Worm (Caenorhabditis elegans): ENCODE data around the gene clec-141.

Gene clec-141

DNA sequence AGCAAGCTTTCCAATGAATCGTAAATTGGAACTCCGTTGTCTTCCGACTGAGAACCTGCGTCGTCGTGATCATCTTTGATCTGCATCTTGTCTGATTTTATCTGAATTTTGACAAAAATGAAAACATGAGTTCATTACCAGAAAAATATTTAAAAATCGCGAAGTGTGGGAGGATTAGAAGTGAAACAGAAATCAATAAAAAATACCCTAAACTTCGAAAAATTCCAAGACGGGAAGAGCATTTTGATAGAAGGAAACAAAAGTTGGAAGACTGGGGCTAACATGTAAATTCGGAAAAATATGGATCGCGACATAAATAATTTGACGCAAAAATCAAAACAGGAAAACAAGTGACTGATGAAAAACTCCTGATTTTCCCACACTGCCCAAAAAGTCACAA lies 18.2 kb upstream of the clec-141 start, which contains the start of gene F07F6.8:
TSS of gene F07F6.8 (minus strand) at position 101 of the 400 bp plus-strand sequence.
- TF ChIP-seq ceh-48 (tag; optimal IDR thresholded peaks at IDR 0.05): no peak
- TF ChIP-seq sdc-2 (tag; optimal IDR thresholded peaks at IDR 0.05): no peak
- no peak for TF ChIP-seq fkh-6 (tag; optimal IDR thresholded peaks at IDR 0.05)
- TF ChIP-seq ceh-18 (tag; optimal IDR thresholded peaks at IDR 0.05): no peak
- no peak for TF ChIP-seq C08G9.2 (tag; optimal IDR thresholded peaks at IDR 0.05)
- TF ChIP-seq zip-5 (tag; optimal IDR thresholded peaks at IDR 0.05): no peak
- no peak for TF ChIP-seq ttx-3 (tag; optimal IDR thresholded peaks at IDR 0.05)
- no peak for TF ChIP-seq sox-4 (tag; optimal IDR thresholded peaks at IDR 0.05)
- TF ChIP-seq ceh-2 (tag; optimal IDR thresholded peaks at IDR 0.05): no peak
- TF ChIP-seq ceh-31 (tag; optimal IDR thresholded peaks at IDR 0.05): no peak
- TF ChIP-seq fkh-10 (GFP tag; optimal IDR thresholded peaks at IDR 0.05): no peak
- TF ChIP-seq hlh-15 (tag; optimal IDR thresholded peaks at IDR 0.05): no peak

DNA sequence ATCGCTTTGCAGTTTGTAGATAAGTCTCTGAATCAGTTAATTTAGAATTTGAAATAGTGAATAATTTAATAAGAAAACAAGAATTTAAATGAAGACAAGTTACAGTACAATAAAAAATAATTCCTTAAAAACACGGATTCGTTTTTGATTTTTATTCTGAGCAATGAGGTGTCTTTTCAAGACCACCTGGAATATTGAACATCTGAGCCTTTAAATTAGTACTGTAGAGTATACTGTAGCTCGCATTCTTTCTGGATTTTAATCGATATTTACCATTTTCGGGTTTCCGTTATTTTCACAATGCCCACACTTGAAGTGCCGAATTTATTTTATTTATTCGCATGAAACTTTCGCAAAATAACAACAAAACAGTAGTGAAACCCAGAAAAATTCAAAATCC lies 16.4 kb upstream of the clec-141 start, which contains the start of gene F07F6.7:
TSS of gene F07F6.7 (minus strand) at position 27 of the 400 bp plus-strand sequence.
- no peak for TF ChIP-seq hlh-15 (tag; optimal IDR thresholded peaks at IDR 0.05)

DNA sequence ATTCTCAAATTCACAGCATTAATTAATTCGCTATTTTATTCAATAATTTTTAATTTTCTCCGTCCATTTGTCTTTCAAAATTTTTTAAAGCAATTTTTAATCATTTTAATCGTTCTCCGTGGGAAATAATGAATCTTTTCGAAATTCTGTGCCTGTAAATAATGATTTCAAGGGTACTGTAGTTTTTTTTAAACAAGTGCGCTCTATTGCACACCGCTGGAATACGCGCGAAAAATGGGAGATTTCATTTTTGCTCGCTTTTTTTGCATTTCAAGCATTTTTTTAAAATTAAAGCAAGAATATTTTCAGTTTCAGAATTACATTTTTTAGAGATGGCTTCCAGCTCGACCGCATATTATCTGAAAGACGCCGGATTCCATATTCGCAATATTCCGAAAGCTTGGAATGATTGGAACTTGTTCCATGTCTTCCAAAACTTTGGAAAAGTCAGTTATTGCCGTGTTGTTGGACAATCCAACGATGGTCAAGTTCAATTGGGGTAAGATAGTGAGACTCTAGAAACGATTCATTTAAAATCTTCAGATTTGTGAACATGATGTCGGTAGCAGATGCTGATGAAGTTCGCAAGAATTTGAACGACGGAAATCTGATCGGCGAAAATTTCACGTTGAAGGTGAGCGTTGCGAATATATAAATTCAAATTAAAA lies 13.6 kb upstream of the clec-141 start, which contains the start of gene tofu-6:
TSS of gene tofu-6 (plus strand) at position 302 of the 668 bp plus-strand sequence.
- no peak for TF ChIP-seq ahr-1 (tag; optimal IDR thresholded peaks at IDR 0.05)

DNA sequence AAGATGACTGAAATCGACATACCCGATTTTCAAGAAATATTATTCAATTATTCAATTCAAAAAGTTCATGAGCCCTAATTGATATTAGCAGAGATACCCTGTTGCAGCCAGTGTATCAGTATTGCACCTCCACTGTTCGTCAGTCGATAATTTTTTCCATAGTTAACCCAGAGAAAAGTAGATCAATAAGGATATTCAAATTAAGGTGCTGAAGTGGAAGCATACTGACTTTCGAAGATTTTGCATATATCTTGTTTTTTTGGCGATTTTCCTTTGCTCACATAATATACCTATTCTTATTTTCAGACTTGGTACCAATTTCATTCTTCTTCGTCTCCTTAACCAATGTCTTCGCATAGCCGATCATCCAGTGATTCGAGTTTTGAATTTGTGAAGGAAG lies 11.5 kb upstream of the clec-141 start, which contains the start of gene EEED8.15:
TSS of gene EEED8.15 (plus strand) at position 301 of the 400 bp plus-strand sequence.
- TF ChIP-seq ceh-22 (tag; optimal IDR thresholded peaks at IDR 0.05) (no peak), fkh-10 (GFP tag; optimal IDR thresholded peaks at IDR 0.05) (no peak), ceh-6 (GFP tag; optimal IDR thresholded peaks at IDR 0.05) (no peak), ref-2 (tag; optimal IDR thresholded peaks at IDR 0.05) (no peak)

DNA sequence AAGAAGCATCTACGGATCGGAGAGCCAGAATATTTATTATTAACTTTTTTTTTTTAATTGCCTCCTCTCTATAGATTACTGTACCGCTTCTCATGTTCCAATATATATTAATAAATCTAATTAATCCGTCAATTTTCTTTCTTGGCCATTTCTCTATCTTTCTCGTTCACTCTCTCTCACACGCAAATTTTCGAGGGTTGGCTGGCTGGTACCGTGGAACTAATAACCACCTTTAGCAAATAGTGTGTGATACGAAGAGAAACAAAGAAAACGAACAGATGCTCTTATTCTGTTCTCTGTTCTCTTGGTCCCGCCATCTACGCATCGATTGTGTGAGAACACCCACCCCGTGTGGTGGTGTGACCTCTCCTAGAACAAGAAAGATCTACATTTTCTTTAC lies 10.9 kb upstream of the clec-141 start:
- TF ChIP-seq sox-2 (GFP tag; IDR thresholded peaks at IDR 0.05) (no peak), pax-1 (tag; optimal IDR thresholded peaks at IDR 0.05) (no peak), nfya-1 (tag; optimal IDR thresholded peaks at IDR 0.05) (peak; percentile 40), unc-42 (tag; optimal IDR thresholded peaks at IDR 0.05) (peak; percentile 54), hlh-6 (tag; optimal IDR thresholded peaks at IDR 0.05) (no peak), Y22D7AL.16 (tag; optimal IDR thresholded peaks at IDR 0.05) (no peak), nhr-232 (tag; optimal IDR thresholded peaks at IDR 0.05) (no peak), ref-2 (tag; optimal IDR thresholded peaks at IDR 0.05) (peak; percentile 8), T23F11.4 (GFP tag; optimal IDR thresholded peaks at IDR 0.05) (no peak), dve-1 (tag; optimal IDR thresholded peaks at IDR 0.05) (no peak), ceh-24 (tag; optimal IDR thresholded peaks at IDR 0.05) (no peak), ceh-48 (tag; optimal IDR thresholded peaks at IDR 0.05) (peak; percentile 36), ceh-22 (tag; optimal IDR thresholded peaks at IDR 0.05) (no peak), ceh-45 (GFP tag; IDR thresholded peaks at IDR 0.05) (no peak), hlh-8 (tag; optimal IDR thresholded peaks at IDR 0.05) (no peak), eyg-1 (tag; optimal IDR thresholded peaks at IDR 0.05) (no peak), K02D7.2 (tag; optimal IDR thresholded peaks at IDR 0.05) (no peak), elt-2 (tag; optimal IDR thresholded peaks at IDR 0.05) (peak; percentile 42)

DNA sequence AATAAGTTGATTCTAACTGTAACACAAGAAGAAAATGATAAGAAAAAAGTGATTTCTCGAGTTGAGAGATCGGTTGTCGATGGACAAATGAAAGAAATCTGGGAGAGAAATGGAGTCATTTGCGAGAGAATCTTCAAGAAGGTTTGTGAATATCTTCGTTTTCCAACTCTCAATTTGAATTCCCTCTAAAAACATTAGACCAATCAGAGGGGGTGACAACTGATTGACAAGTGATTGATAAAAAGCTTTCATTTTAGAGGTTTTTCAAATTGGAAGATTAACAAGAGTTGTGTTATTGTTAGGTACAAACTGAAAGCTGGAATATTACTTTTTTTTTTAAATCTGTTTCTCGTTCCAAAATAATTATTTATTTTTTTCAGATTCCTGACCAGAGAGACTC lies 10.5 kb upstream of the clec-141 start:
- TF ChIP-seq sox-2 (GFP tag; IDR thresholded peaks at IDR 0.05): no peak
- TF ChIP-seq nhr-232 (tag; optimal IDR thresholded peaks at IDR 0.05): no peak
- TF ChIP-seq hlh-6 (tag; optimal IDR thresholded peaks at IDR 0.05): no peak
- no peak for TF ChIP-seq nhr-11 (tag; optimal IDR thresholded peaks at IDR 0.05)
- TF ChIP-seq unc-3 (GFP tag; conservative IDR thresholded peaks at IDR 0.05): no peak
- TF ChIP-seq unc-3 (tag; optimal IDR thresholded peaks at IDR 0.05): no peak
- no peak for TF ChIP-seq ceh-31 (tag; optimal IDR thresholded peaks at IDR 0.05)
- TF ChIP-seq ceh-6 (GFP tag; optimal IDR thresholded peaks at IDR 0.05): no peak
- TF ChIP-seq unc-55 (GFP tag; optimal IDR thresholded peaks at IDR 0.05): peak; percentile 90
